Worm (Caenorhabditis elegans) whole organism, L3 larva: Measurements from ENCODE around the gene F35E8.9.

ENCODE experiments used
- ZK546.5 ChIP-seq: sonication (generic microtip); optimal IDR thresholded peaks from 2 replicates; lab custom pipeline; 2017; ENCODE audit warnings: missing biosample characterization, missing genetic modification characterization
- aly-2 ChIP-seq: fragments of 150-350 bp; optimal IDR thresholded peaks from 2 replicates; lab custom pipeline; 2014; ENCODE audit warnings: missing biosample characterization, missing genetic modification characterization
- ama-1 ChIP-seq: fragments of 150-350 bp; optimal IDR thresholded peaks from 2 replicates; lab custom pipeline; 2018
- ceh-28 ChIP-seq: fragments of 150-350 bp; optimal IDR thresholded peaks from 2 replicates; lab custom pipeline; 2014; ENCODE audit warnings: missing biosample characterization, missing genetic modification reagents, missing genetic modification characterization
- ceh-82 ChIP-seq: fragments of 150-350 bp; optimal IDR thresholded peaks from 2 replicates; lab custom pipeline; 2014; ENCODE audit warnings: missing biosample characterization, missing genetic modification characterization
- ceh-9 ChIP-seq: sonication (generic microtip); optimal IDR thresholded peaks from 2 replicates; lab custom pipeline; 2018; ENCODE audit warnings: missing biosample characterization, missing genetic modification characterization
- egl-27 ChIP-seq: sonication (generic microtip); optimal IDR thresholded peaks from 4 replicates; lab custom pipeline; 2017; ENCODE audit warnings: missing biosample characterization, missing genetic modification reagents, missing genetic modification characterization
- egl-5 ChIP-seq: fragments of 150-350 bp; optimal IDR thresholded peaks from 2 replicates; lab custom pipeline; 2017; ENCODE audit warnings: missing biosample characterization, missing genetic modification reagents, missing genetic modification characterization, inconsistent platforms
- elt-2 ChIP-seq: sonication (generic microtip); optimal IDR thresholded peaks from 2 replicates; lab custom pipeline; 2016; ENCODE audit warnings: missing genetic modification reagents, mild to moderate bottlenecking, missing genetic modification characterization, missing compliant biosample characterization
- elt-3 ChIP-seq, 3 experiments: fragments of 150-350 bp in 1 of 3; sonication (generic microtip) in 2 of 3; optimal IDR thresholded peaks; 2 replicates in 2 of 3; 4 replicates in 1 of 3; lab custom pipeline; 2014 to 2017; ENCODE audit warnings: missing biosample characterization in 3 of 3, missing genetic modification characterization in 3 of 3
- fkh-2 ChIP-seq: fragments of 150-350 bp; optimal IDR thresholded peaks from 2 replicates; lab custom pipeline; 2014; ENCODE audit warnings: missing biosample characterization, missing genetic modification reagents, missing genetic modification characterization
- hmg-11 ChIP-seq: sonication (generic microtip); optimal IDR thresholded peaks from 2 replicates; lab custom pipeline; 2016; ENCODE audit warnings: missing genetic modification characterization, missing compliant biosample characterization
- jun-1 ChIP-seq: fragments of 150-350 bp; optimal IDR thresholded peaks from 2 replicates; lab custom pipeline; 2014; ENCODE audit warnings: missing biosample characterization, missing genetic modification reagents, missing genetic modification characterization
- lin-15B ChIP-seq: fragments of 150-350 bp; optimal IDR thresholded peaks from 2 replicates; lab custom pipeline; 2014; ENCODE audit warnings: missing biosample characterization, missing genetic modification characterization
- lin-39 ChIP-seq: fragments of 150-350 bp; optimal IDR thresholded peaks from 2 replicates; lab custom pipeline; 2018; ENCODE audit warnings: missing biosample characterization, missing genetic modification reagents, missing genetic modification characterization
- lsy-12 ChIP-seq: sonication (generic microtip); optimal IDR thresholded peaks from 2 replicates; lab custom pipeline; 2016; ENCODE audit warnings: mild to moderate bottlenecking, missing genetic modification characterization, missing compliant biosample characterization
- nhr-11 ChIP-seq: fragments of 150-350 bp; optimal IDR thresholded peaks from 2 replicates; lab custom pipeline; 2014; ENCODE audit warnings: missing biosample characterization, missing genetic modification characterization
- nhr-237 ChIP-seq: fragments of 150-350 bp; optimal IDR thresholded peaks from 2 replicates; lab custom pipeline; 2014; ENCODE audit warnings: missing biosample characterization, missing genetic modification characterization
- nhr-28 ChIP-seq: fragments of 150-350 bp; optimal IDR thresholded peaks from 2 replicates; lab custom pipeline; 2014; ENCODE audit warnings: missing biosample characterization, missing genetic modification characterization
- nhr-43 ChIP-seq: sonication (generic microtip); optimal IDR thresholded peaks from 2 replicates; lab custom pipeline; 2016; ENCODE audit warnings: mild to moderate bottlenecking, missing genetic modification characterization, missing compliant biosample characterization; ENCODE audit not compliant: poor library complexity, severe bottlenecking
- nhr-67 ChIP-seq: fragments of 150-350 bp; optimal IDR thresholded peaks from 2 replicates; lab custom pipeline; 2014; ENCODE audit warnings: missing biosample characterization, missing genetic modification characterization
- nhr-76 ChIP-seq: fragments of 150-350 bp; sonication (generic microtip); optimal IDR thresholded peaks from 5 replicates; lab custom pipeline; 2014; ENCODE audit warnings: missing biosample characterization, missing genetic modification characterization
- nhr-77 ChIP-seq: fragments of 150-350 bp; optimal IDR thresholded peaks from 2 replicates; lab custom pipeline; 2014; ENCODE audit warnings: missing biosample characterization, missing genetic modification characterization
- sea-2 ChIP-seq: fragments of 150-350 bp; sonication (generic microtip); optimal IDR thresholded peaks from 4 replicates; lab custom pipeline; 2014; ENCODE audit warnings: missing biosample characterization, missing genetic modification reagents, missing genetic modification characterization
- skn-1 ChIP-seq: fragments of 150-350 bp; optimal IDR thresholded peaks from 2 replicates; lab custom pipeline; 2014; ENCODE audit warnings: missing biosample characterization, missing genetic modification characterization
- snpc-4 ChIP-seq: fragments of 150-350 bp; optimal IDR thresholded peaks from 2 replicates; lab custom pipeline; 2014; ENCODE audit warnings: missing biosample characterization, missing genetic modification characterization
- tbx-2 ChIP-seq: sonication (generic microtip); optimal IDR thresholded peaks from 2 replicates; lab custom pipeline; 2016; ENCODE audit warnings: mild to moderate bottlenecking, missing genetic modification characterization, missing compliant biosample characterization
- unc-39 ChIP-seq: sonication (generic microtip); optimal IDR thresholded peaks from 4 replicates; lab custom pipeline; 2017; ENCODE audit warnings: missing biosample characterization, missing genetic modification characterization
- unc-62 ChIP-seq: fragments of 150-350 bp; sonication (generic microtip); optimal IDR thresholded peaks from 4 replicates; lab custom pipeline; 2014; ENCODE audit warnings: missing biosample characterization, missing genetic modification reagents, missing genetic modification characterization
- zag-1 ChIP-seq: fragments of 150-350 bp; optimal IDR thresholded peaks from 2 replicates; lab custom pipeline; 2014; ENCODE audit warnings: missing biosample characterization, missing genetic modification characterization
- ztf-11 ChIP-seq: fragments of 150-350 bp; optimal IDR thresholded peaks from 2 replicates; lab custom pipeline; 2014; ENCODE audit warnings: missing biosample characterization, missing genetic modification characterization
- ztf-4 ChIP-seq: fragments of 150-350 bp; optimal IDR thresholded peaks from 2 replicates; lab custom pipeline; 2014; ENCODE audit warnings: missing biosample characterization, missing genetic modification characterization

Gene F35E8.9

ce11 chrV:15911848-15912247, 5.5 kb downstream of the F35E8.9 start, which contains the start of gene F35E8.6:
TSS of gene F35E8.6 (plus strand) at chrV:15912148.
- no peak for TF ChIP-seq elt-2 (tag; lab: Kevin White, UChicago)
- no peak for TF ChIP-seq lin-39 (tag; lab: Kevin White, UChicago)

- peak; percentile 27 for TF ChIP-seq elt-2 (tag; lab: Kevin White, UChicago)
Measured at ce11 chrV:15905530-15905929, 11.8 kb downstream of the F35E8.9 start, which contains the start of the genes F35E8.1 and F35E8.2. TSS of gene F35E8.1 (minus strand) at chrV:15905630. TSS of gene F35E8.2 (plus strand) at chrV:15905661.

- no peak for TF ChIP-seq ztf-4 (tag; lab: Kevin White, UChicago)
- no peak for TF ChIP-seq lsy-12 (tag; lab: Kevin White, UChicago)
- TF ChIP-seq lin-15B = no peak
- TF ChIP-seq unc-39 (tag; lab: Kevin White, UChicago) = no peak
- no peak for TF ChIP-seq jun-1 (tag; lab: Kevin White, UChicago)
Measured at ce11 chrV:15900564-15900963, 16.8 kb downstream of the F35E8.9 start.

- TF ChIP-seq jun-1 (tag; lab: Kevin White, UChicago) = no peak
- no peak for TF ChIP-seq fkh-2 (tag; lab: Kevin White, UChicago)
- TF ChIP-seq lin-15B = no peak
- TF ChIP-seq nhr-77 = no peak
- TF ChIP-seq lin-39 (tag; lab: Kevin White, UChicago) = no peak
- no peak for TF ChIP-seq unc-62 (GFP tag; lab: Kevin White, UChicago)
- TF ChIP-seq nhr-11 (tag; lab: Kevin White, UChicago) = no peak
- no peak for TF ChIP-seq elt-3 (tag; optimal IDR thresholded peaks at IDR 0.05; lab: Kevin White, UChicago)
- TF ChIP-seq nhr-237 (tag; lab: Kevin White, UChicago) = no peak
Measured at ce11 chrV:15899696-15900095, 17.7 kb downstream of the F35E8.9 start, which contains the start of gene T06C12.14. TSS of gene T06C12.14 (plus strand) at chrV:15899996.

ce11 chrV:15897696-15898095, 19.7 kb downstream of the F35E8.9 start, which contains the start of gene str-60:
TSS of gene str-60 (plus strand) at chrV:15897996.
- TF ChIP-seq nhr-77 (no peak), nhr-237 (tag; lab: Kevin White, UChicago) (no peak), lsy-12 (tag; lab: Kevin White, UChicago) (no peak), ama-1 (lab: Kevin White, UChicago) (no peak), ztf-4 (tag; lab: Kevin White, UChicago) (no peak), elt-3 (tag; optimal IDR thresholded peaks at IDR 0.05; lab: Kevin White, UChicago) (no peak), unc-39 (tag; lab: Kevin White, UChicago) (no peak), sea-2 (no peak), lin-39 (tag; lab: Kevin White, UChicago) (no peak), nhr-43 (tag; lab: Kevin White, UChicago) (no peak), snpc-4 (tag; lab: Kevin White, UChicago) (no peak), tbx-2 (tag; lab: Kevin White, UChicago) (no peak), ceh-28 (tag; lab: Kevin White, UChicago) (no peak)

- TF ChIP-seq elt-2 (tag; lab: Kevin White, UChicago) = no peak
- no peak for TF ChIP-seq egl-5 (tag; lab: Kevin White, UChicago)
- TF ChIP-seq hmg-11 (tag; lab: Kevin White, UChicago) = no peak
- TF ChIP-seq sea-2 = no peak
- no peak for TF ChIP-seq zag-1
- no peak for TF ChIP-seq nhr-76 (tag; lab: Kevin White, UChicago)
Measured at ce11 chrV:15896671-15897070, 20.7 kb downstream of the F35E8.9 start, which contains the start of gene nhr-213. TSS of gene nhr-213 (minus strand) at chrV:15896771.

- TF ChIP-seq hmg-11 (tag; lab: Kevin White, UChicago) = no peak
- no peak for TF ChIP-seq sea-2
- no peak for TF ChIP-seq ama-1 (lab: Kevin White, UChicago)
Measured at ce11 chrV:15892696-15893095, 24.7 kb downstream of the F35E8.9 start, which contains the start of gene T06C12.11. TSS of gene T06C12.11 (plus strand) at chrV:15892996.

- TF ChIP-seq tbx-2 (tag; lab: Kevin White, UChicago) = no peak
- TF ChIP-seq zag-1 = no peak
- TF ChIP-seq elt-3 (tag; optimal IDR thresholded peaks at IDR 0.05; lab: Kevin White, UChicago) = no peak
- no peak for TF ChIP-seq skn-1 (tag; lab: Kevin White, UChicago)
- TF ChIP-seq ceh-82 = no peak
- TF ChIP-seq ama-1 (lab: Kevin White, UChicago) = no peak
- no peak for TF ChIP-seq egl-27 (tag; lab: Kevin White, UChicago)
- no peak for TF ChIP-seq aly-2 (tag; lab: Kevin White, UChicago)
- TF ChIP-seq snpc-4 (tag; lab: Kevin White, UChicago) = no peak
- TF ChIP-seq egl-5 (tag; lab: Kevin White, UChicago) = no peak
- no peak for TF ChIP-seq nhr-28
- no peak for TF ChIP-seq unc-39 (tag; lab: Kevin White, UChicago)
- TF ChIP-seq ztf-11 (tag; lab: Kevin White, UChicago) = no peak
- no peak for TF ChIP-seq ceh-9 (tag; lab: Kevin White, UChicago)
- no peak for TF ChIP-seq unc-62 (GFP tag; lab: Kevin White, UChicago)
- TF ChIP-seq ZK546.5 (tag; lab: Kevin White, UChicago) = no peak
- TF ChIP-seq ztf-4 (tag; lab: Kevin White, UChicago) = no peak
- TF ChIP-seq nhr-67 (tag; lab: Kevin White, UChicago) = no peak
- no peak for TF ChIP-seq nhr-76 (tag; lab: Kevin White, UChicago)
Measured at ce11 chrV:15891761-15892160, 25.6 kb downstream of the F35E8.9 start, which contains the start of gene T06C12.12. TSS of gene T06C12.12 (plus strand) at chrV:15892061.
